Worm (Caenorhabditis elegans): ENCODE data around the gene tph-1.

The tph-1 gene

DNA sequence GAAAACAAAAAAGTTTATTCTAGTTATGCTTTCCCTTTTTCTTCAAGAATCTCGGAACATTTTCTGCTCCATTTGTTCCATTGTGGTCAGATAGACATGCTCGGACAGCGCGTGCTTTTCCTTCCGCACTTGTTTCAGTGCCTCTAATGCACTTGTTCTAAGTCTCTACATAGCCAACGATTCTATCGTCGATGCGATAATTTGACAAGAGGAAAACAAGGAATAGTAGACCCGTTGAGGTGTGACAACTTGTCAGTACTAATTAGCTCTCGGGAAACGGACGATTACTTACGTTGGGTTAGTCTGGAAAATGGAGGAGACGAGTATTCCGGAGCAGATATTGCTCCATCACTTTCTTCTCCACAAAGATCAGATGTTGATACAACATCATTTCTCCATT is 39.2 kb downstream of the tph-1 start:
- no peak for TF ChIP-seq unc-62 (GFP tag; optimal IDR thresholded peaks at IDR 0.05)

ce11 chrII:7593227-7593626 is 44.1 kb downstream of the tph-1 start:
- no peak for TF ChIP-seq unc-62 (GFP tag; optimal IDR thresholded peaks at IDR 0.05)

DNA sequence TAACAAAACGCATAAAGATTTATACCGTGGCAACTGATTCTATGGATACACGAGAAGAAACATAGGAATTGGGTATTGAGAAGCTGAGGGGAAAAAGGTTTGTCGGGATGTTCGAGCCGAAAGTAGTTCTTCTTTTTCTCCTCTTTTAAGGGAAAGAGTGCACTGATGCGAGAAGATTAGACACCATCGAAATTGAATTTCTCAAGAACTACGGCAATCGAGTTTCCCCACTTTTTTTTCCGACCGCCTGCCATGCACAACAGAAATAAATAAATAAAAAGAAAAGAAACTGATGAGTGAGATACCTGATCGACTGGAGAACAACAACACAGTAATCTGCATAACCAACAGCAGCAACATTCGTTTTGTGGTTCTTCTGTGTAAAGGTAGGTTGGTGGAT is 45.1 kb downstream of the tph-1 start:
- TF ChIP-seq unc-62 (GFP tag; optimal IDR thresholded peaks at IDR 0.05) = no peak

- TF ChIP-seq unc-62 (GFP tag; optimal IDR thresholded peaks at IDR 0.05) = no peak
Observed at ce11 chrII:7594812-7595211, 45.7 kb downstream of the tph-1 start, which contains the start of gene syd-1. Gene syd-1, minus strand, starts transcription at chrII:7594912.

- no peak for TF ChIP-seq unc-62 (GFP tag; optimal IDR thresholded peaks at IDR 0.05)
Observed at ce11 chrII:7598702-7599314, 49.7 kb downstream of the tph-1 start, which contains the start of gene pgam-5. Gene pgam-5, minus strand, starts transcription at chrII:7598752.

ce11 chrII:7599357-7599756 is 50.2 kb downstream of the tph-1 start, which contains the start of gene npp-21:
Gene npp-21, plus strand, starts transcription at chrII:7599657.
- no peak for TF ChIP-seq unc-62 (GFP tag; optimal IDR thresholded peaks at IDR 0.05)
